Worm (Caenorhabditis elegans) whole organism, L1 larva: ENCODE measurements around the gene T28F12.1.

Experiments used
- C34B4.2 ChIP-seq: sonication (generic microtip); optimal IDR thresholded peaks from 2 replicates; lab custom pipeline; 2017; ENCODE audit warnings: mild to moderate bottlenecking, missing genetic modification characterization, missing compliant biosample characterization
- aly-2 ChIP-seq: fragments of 150-350 bp; optimal IDR thresholded peaks from 2 replicates; lab custom pipeline; 2014; ENCODE audit warnings: missing biosample characterization, missing genetic modification characterization
- blmp-1 ChIP-seq: fragments of 150-350 bp; optimal IDR thresholded peaks from 2 replicates; lab custom pipeline; 2014; ENCODE audit warnings: missing biosample characterization, missing genetic modification characterization
- ceh-82 ChIP-seq, 3 experiments: fragments of 150-350 bp in 1 of 3; sonication (generic microtip) in 2 of 3; optimal IDR thresholded peaks; 2 replicates each; lab custom pipeline; 2014 to 2017; ENCODE audit warnings: missing biosample characterization in 3 of 3, missing genetic modification characterization in 3 of 3
- ceh-88 ChIP-seq: fragments of 200-800 bp; sonication (Bioruptor generic); IDR thresholded peaks from 2 replicates; pipeline ENCODE4 v1.3.6; 2022; ENCODE audit warnings: missing genetic modification characterization, missing compliant biosample characterization
- ces-1 ChIP-seq: fragments of 150-350 bp; optimal IDR thresholded peaks from 2 replicates; lab custom pipeline; 2014; ENCODE audit warnings: missing biosample characterization, missing genetic modification reagents, missing genetic modification characterization
- dpl-1 ChIP-seq, 3 experiments: fragments of 150-350 bp in 2 of 3; sonication (generic microtip) in 1 of 3; optimal IDR thresholded peaks; 2 replicates each; lab custom pipeline; 2014 to 2017; ENCODE audit warnings: missing biosample characterization in 3 of 3, missing genetic modification characterization in 3 of 3, missing genetic modification reagents in 3 of 3
- efl-1 ChIP-seq, 4 experiments: fragments of 150-350 bp; optimal IDR thresholded peaks in 3 of 4; peaks in 1 of 4; 1 replicate in 1 of 4; 2 replicates in 3 of 4; lab custom pipeline; 2014; ENCODE audit warnings: missing biosample characterization in 2 of 4, missing genetic modification characterization in 2 of 4, missing genetic modification reagents in 2 of 4
- egl-13 ChIP-seq: sonication (generic microtip); optimal IDR thresholded peaks from 2 replicates; lab custom pipeline; 2016; ENCODE audit warnings: missing genotype, missing genetic modification reagents, missing genetic modification characterization, missing compliant biosample characterization
- egl-27 ChIP-seq, 2 experiments: fragments of 150-350 bp in 1 of 2; sonication (generic microtip); optimal IDR thresholded peaks; 3 replicates each; lab custom pipeline; 2017 to 2018; ENCODE audit warnings: missing biosample characterization in 2 of 2, missing genetic modification characterization in 2 of 2, missing genetic modification reagents in 2 of 2
- elt-2 ChIP-seq: sonication (generic microtip); optimal IDR thresholded peaks from 2 replicates; lab custom pipeline; 2016; ENCODE audit warnings: missing genetic modification characterization, mild to moderate bottlenecking, inconsistent platforms, missing compliant biosample characterization, missing genetic modification reagents
- ets-5 ChIP-seq: fragments of 200-800 bp; sonication (Bioruptor generic); IDR thresholded peaks from 2 replicates; pipeline ENCODE4 v1.3.6; 2022; ENCODE audit warnings: missing genetic modification characterization, missing compliant biosample characterization
- fos-1 ChIP-seq: fragments of 150-350 bp; optimal IDR thresholded peaks from 2 replicates; lab custom pipeline; 2014; ENCODE audit warnings: missing biosample characterization, missing genetic modification characterization
- grh-1 ChIP-seq: fragments of 200-800 bp; sonication (Bioruptor generic); IDR thresholded peaks from 2 replicates; pipeline ENCODE4 v1.3.6; 2022; ENCODE audit warnings: missing genetic modification reagents, missing genetic modification characterization, missing compliant biosample characterization
- hlh-17 ChIP-seq: fragments of 200-800 bp; sonication (Bioruptor generic); optimal IDR thresholded peaks from 2 replicates; lab custom pipeline; 2018; ENCODE audit warnings: missing genetic modification characterization, mild to moderate bottlenecking, missing compliant biosample characterization, moderate library complexity, borderline replicate concordance
- hpl-2 ChIP-seq: fragments of 150-350 bp; optimal IDR thresholded peaks from 2 replicates; lab custom pipeline; 2014; ENCODE audit warnings: missing biosample characterization, missing genetic modification reagents, missing genetic modification characterization
- irx-1 ChIP-seq: sonication (generic microtip); optimal IDR thresholded peaks from 2 replicates; lab custom pipeline; 2016; ENCODE audit warnings: missing genetic modification characterization, missing compliant biosample characterization
- isw-1 ChIP-seq: fragments of 200-800 bp; sonication (Bioruptor generic); IDR thresholded peaks from 2 replicates; pipeline ENCODE4 v1.3.6; 2022; ENCODE audit warnings: missing genetic modification characterization, missing compliant biosample characterization
- lin-13 ChIP-seq: fragments of 150-350 bp; optimal IDR thresholded peaks from 2 replicates; lab custom pipeline; 2014; ENCODE audit warnings: missing biosample characterization, missing genetic modification reagents, missing genetic modification characterization
- lin-14 ChIP-seq: fragments of 200-800 bp; sonication (Bioruptor generic); optimal IDR thresholded peaks from 2 replicates; lab custom pipeline; 2018; ENCODE audit warnings: mild to moderate bottlenecking, missing genetic modification characterization, moderate library complexity, missing compliant biosample characterization
- lin-15B ChIP-seq: fragments of 150-350 bp; sonication (generic microtip); optimal IDR thresholded peaks from 3 replicates; lab custom pipeline; 2014; ENCODE audit warnings: missing biosample characterization, missing genetic modification characterization
- lin-35 ChIP-seq, 2 experiments: fragments of 150-350 bp; optimal IDR thresholded peaks; 2 replicates each; lab custom pipeline; 2014; ENCODE audit warnings: missing biosample characterization in 2 of 2, missing genetic modification characterization in 2 of 2, missing genetic modification reagents in 2 of 2
- mab-9 ChIP-seq: fragments of 200-800 bp; sonication (Bioruptor generic); IDR thresholded peaks from 2 replicates; pipeline ENCODE4 v1.3.6; 2022; ENCODE audit warnings: missing genetic modification reagents, missing genetic modification characterization, missing compliant biosample characterization
- mep-1 ChIP-seq: fragments of 150-350 bp; optimal IDR thresholded peaks from 2 replicates; lab custom pipeline; 2014; ENCODE audit warnings: missing biosample characterization, missing genetic modification characterization
- nhr-19 ChIP-seq: fragments of 200-800 bp; sonication (Bioruptor generic); conservative IDR thresholded peaks from 2 replicates; pipeline ENCODE4 v1.3.6; 2022; ENCODE audit warnings: missing genetic modification characterization, missing compliant biosample characterization
- nhr-237 ChIP-seq: fragments of 150-350 bp; optimal IDR thresholded peaks from 2 replicates; lab custom pipeline; 2014; ENCODE audit warnings: missing biosample characterization, missing genetic modification characterization
- nhr-28 ChIP-seq: fragments of 150-350 bp; optimal IDR thresholded peaks from 2 replicates; lab custom pipeline; 2014; ENCODE audit warnings: missing biosample characterization, missing genetic modification characterization
- nhr-71 ChIP-seq: sonication (generic microtip); optimal IDR thresholded peaks from 2 replicates; lab custom pipeline; 2016; ENCODE audit warnings: mild to moderate bottlenecking, missing genetic modification characterization, moderate library complexity, missing compliant biosample characterization
- nhr-77 ChIP-seq: fragments of 150-350 bp; optimal IDR thresholded peaks from 2 replicates; lab custom pipeline; 2014; ENCODE audit warnings: missing biosample characterization, missing genetic modification characterization
- nhr-84 ChIP-seq: sonication (generic microtip); optimal IDR thresholded peaks from 2 replicates; lab custom pipeline; 2017; ENCODE audit warnings: missing biosample characterization, missing genetic modification characterization
- nhr-85 ChIP-seq: sonication (generic microtip); peaks from one replicate; lab custom pipeline; 2016; ENCODE audit warnings: missing genetic modification characterization, inconsistent platforms, missing compliant biosample characterization
- pag-3 ChIP-seq: sonication (generic microtip); optimal IDR thresholded peaks from 2 replicates; lab custom pipeline; 2017; ENCODE audit warnings: missing genetic modification characterization, mild to moderate bottlenecking, missing compliant biosample characterization, antibody characterized with exemption, borderline replicate concordance; ENCODE audit not compliant: insufficient read depth
- pax-3 ChIP-seq: fragments of 200-800 bp; sonication (Bioruptor generic); optimal IDR thresholded peaks from 2 replicates; lab custom pipeline; 2018; ENCODE audit warnings: mild to moderate bottlenecking, missing genetic modification characterization, moderate library complexity, missing compliant biosample characterization
- rnt-1 ChIP-seq: sonication (generic microtip); optimal IDR thresholded peaks from 2 replicates; lab custom pipeline; 2016; ENCODE audit warnings: mild to moderate bottlenecking, missing genetic modification characterization, moderate library complexity, missing compliant biosample characterization
- snpc-4 ChIP-seq: fragments of 150-350 bp; optimal IDR thresholded peaks from 2 replicates; lab custom pipeline; 2014; ENCODE audit warnings: missing biosample characterization, missing genetic modification characterization
- sox-4 ChIP-seq: sonication (generic microtip); optimal IDR thresholded peaks from 2 replicates; lab custom pipeline; 2016; ENCODE audit warnings: missing genetic modification characterization, missing compliant biosample characterization
- sptf-1 ChIP-seq: fragments of 150-350 bp; optimal IDR thresholded peaks from 2 replicates; lab custom pipeline; 2014; ENCODE audit warnings: missing biosample characterization, missing genetic modification characterization
- sup-37 ChIP-seq: fragments of 200-800 bp; sonication (Bioruptor generic); optimal IDR thresholded peaks from 2 replicates; lab custom pipeline; 2018; ENCODE audit warnings: mild to moderate bottlenecking, missing genetic modification characterization, missing compliant biosample characterization
- swsn-7 ChIP-seq: sonication (generic microtip); optimal IDR thresholded peaks from 2 replicates; lab custom pipeline; 2016; ENCODE audit warnings: missing genetic modification characterization, missing compliant biosample characterization
- tbx-2 ChIP-seq: sonication (generic microtip); optimal IDR thresholded peaks from 2 replicates; lab custom pipeline; 2016; ENCODE audit warnings: missing genetic modification characterization, missing compliant biosample characterization
- tlp-1 ChIP-seq: fragments of 150-350 bp; optimal IDR thresholded peaks from 2 replicates; lab custom pipeline; 2014; ENCODE audit warnings: missing biosample characterization, missing genetic modification characterization
- unc-62 ChIP-seq: fragments of 150-350 bp; optimal IDR thresholded peaks from 2 replicates; lab custom pipeline; 2014; ENCODE audit warnings: missing biosample characterization, missing genetic modification reagents, missing genetic modification characterization
- unc-86 ChIP-seq: sonication (generic microtip); optimal IDR thresholded peaks from 2 replicates; lab custom pipeline; 2016; ENCODE audit warnings: missing genetic modification characterization, missing compliant biosample characterization
- xbp-1 ChIP-seq: sonication (generic microtip); optimal IDR thresholded peaks from 2 replicates; lab custom pipeline; 2016; ENCODE audit warnings: missing genetic modification characterization, missing compliant biosample characterization
- zag-1 ChIP-seq: fragments of 150-350 bp; optimal IDR thresholded peaks from 2 replicates; lab custom pipeline; 2014; ENCODE audit warnings: missing biosample characterization, missing genetic modification characterization

Gene T28F12.1

DNA sequence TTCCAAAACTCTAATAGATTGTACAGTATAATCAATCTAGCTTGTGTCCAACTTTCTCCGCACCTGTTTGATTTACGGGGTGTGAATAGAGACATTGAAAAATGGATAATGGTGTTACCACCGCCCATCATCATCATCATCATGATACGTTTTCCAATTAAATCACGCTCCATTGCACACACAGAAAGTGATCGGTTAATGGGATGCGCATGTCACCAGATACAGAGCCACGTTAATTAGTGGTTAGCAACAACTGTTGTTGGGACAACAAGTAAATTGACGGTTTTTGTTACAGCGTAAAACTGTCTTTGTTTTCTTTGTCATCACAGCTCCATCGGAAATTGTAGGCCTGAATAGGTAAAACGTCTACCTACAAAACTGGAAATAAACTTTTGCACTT lies 6.2 kb upstream of the T28F12.1 start:
- peak; percentile 15 for TF ChIP-seq blmp-1 (tag; lab: Kevin White, UChicago)
- TF ChIP-seq rnt-1 (tag; lab: Kevin White, UChicago), result peak; percentile 10
- no peak for TF ChIP-seq xbp-1 (tag; lab: Kevin White, UChicago)
- TF ChIP-seq zag-1 (tag; lab: Kevin White, UChicago), result no peak
- TF ChIP-seq lin-13 (GFP tag; lab: Kevin White, UChicago), result no peak
- TF ChIP-seq tbx-2 (tag; lab: Kevin White, UChicago), result peak; percentile 3
- peak; percentile 77 for TF ChIP-seq nhr-85 (tag; lab: Kevin White, UChicago)
- no peak for TF ChIP-seq dpl-1 (GFP tag; optimal IDR thresholded peaks at IDR 0.05; lab: Kevin White, UChicago)

ce11 chrV:4507129-4507528 lies 5.7 kb upstream of the T28F12.1 start:
- TF ChIP-seq efl-1 (optimal IDR thresholded peaks at IDR 0.05; lab: Kevin White, UChicago), result no peak
- TF ChIP-seq efl-1 (GFP tag; optimal IDR thresholded peaks at IDR 0.05 in 1 of 2; lab: Kevin White, UChicago), result peak in 1 of 2 experiments; percentile 91
- TF ChIP-seq lin-35 (GFP tag; optimal IDR thresholded peaks at IDR 0.05; lab: Kevin White, UChicago), result no peak

DNA sequence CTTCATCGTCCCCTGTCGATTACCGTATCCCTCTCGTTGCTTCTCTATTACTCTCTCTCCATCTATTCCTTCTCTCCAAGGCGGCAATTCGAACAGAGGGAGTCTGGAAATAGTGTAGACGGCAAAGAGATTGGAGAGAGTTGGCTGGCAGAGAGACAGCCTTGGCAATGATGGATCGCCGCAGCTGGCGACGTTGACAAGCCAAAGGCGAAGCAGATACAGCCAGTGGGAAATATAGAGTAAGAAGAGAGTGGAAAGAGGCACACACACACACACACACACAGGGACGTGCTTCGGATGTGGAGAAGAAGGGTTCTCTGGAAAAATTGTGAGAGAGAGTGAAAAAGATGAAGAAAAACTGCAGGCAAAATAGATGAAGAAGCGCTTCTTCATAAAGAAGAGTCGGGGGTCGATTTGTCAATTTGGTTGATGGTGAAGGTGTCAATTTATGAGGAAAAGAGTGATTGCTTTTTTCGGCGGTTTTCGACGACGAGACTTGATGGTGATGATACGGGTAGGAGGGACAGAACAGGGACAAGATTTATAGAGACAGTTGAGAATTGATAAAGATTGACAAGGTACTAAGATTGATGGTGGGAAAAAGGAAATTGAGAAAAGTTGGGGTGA lies 4.9 kb upstream of the T28F12.1 start:
- no peak for TF ChIP-seq C34B4.2 (tag; lab: Kevin White, UChicago)
- peak; percentile 74 for TF ChIP-seq tbx-2 (tag; lab: Kevin White, UChicago)
- TF ChIP-seq aly-2, result peak; percentile 42
- peak; percentile 97 for TF ChIP-seq lin-14 (GFP tag; lab: Kevin White, UChicago)
- TF ChIP-seq nhr-77 (tag; lab: Kevin White, UChicago), result no peak
- peak; percentile 32 for TF ChIP-seq fos-1
- TF ChIP-seq ets-5, result no peak
- peak; percentile 54 for TF ChIP-seq xbp-1 (tag; lab: Kevin White, UChicago)
- peak; percentile 63 for TF ChIP-seq irx-1 (tag; lab: Kevin White, UChicago)
- TF ChIP-seq nhr-84 (tag; lab: Kevin White, UChicago), result no peak
- no peak for TF ChIP-seq pax-3 (tag; lab: Kevin White, UChicago)
- peak; percentile 2 to 50 (median 36) for TF ChIP-seq dpl-1 (GFP tag; optimal IDR thresholded peaks at IDR 0.05; lab: Kevin White, UChicago)
- TF ChIP-seq nhr-71, result peak; percentile 93
- TF ChIP-seq ceh-82 (tag; optimal IDR thresholded peaks at IDR 0.05; lab: Kevin White, UChicago), result peak in 2 of 3 experiments; percentile 29 to 60
- TF ChIP-seq mep-1 (tag; lab: Kevin White, UChicago), result peak; percentile 82
- no peak for TF ChIP-seq nhr-28 (tag; lab: Kevin White, UChicago)
- no peak for TF ChIP-seq tlp-1 (tag; lab: Kevin White, UChicago)
- peak; percentile 61 for TF ChIP-seq nhr-19 (GFP tag; lab: Robert Waterston, UW)
- no peak for TF ChIP-seq ces-1
- TF ChIP-seq swsn-7 (tag; lab: Kevin White, UChicago), result peak; percentile 74
- no peak for TF ChIP-seq hlh-17 (GFP tag; lab: Kevin White, UChicago)
- TF ChIP-seq unc-86 (tag; lab: Kevin White, UChicago), result peak; percentile 62
- peak; percentile 88 for TF ChIP-seq rnt-1 (tag; lab: Kevin White, UChicago)
- TF ChIP-seq isw-1, result peak; percentile 19; the same call in 1 of the 2 replicates
- no peak for TF ChIP-seq ceh-88 (GFP tag; lab: Robert Waterston, UW)
- peak; percentile 81 for TF ChIP-seq pag-3 (tag; lab: Kevin White, UChicago)
- TF ChIP-seq unc-62 (GFP tag; lab: Kevin White, UChicago), result peak; percentile 97
- TF ChIP-seq efl-1 (optimal IDR thresholded peaks at IDR 0.05; lab: Kevin White, UChicago), result peak; percentile 53 to 66
- peak; percentile 19 to 39 for TF ChIP-seq efl-1 (GFP tag; optimal IDR thresholded peaks at IDR 0.05 in 1 of 2; lab: Kevin White, UChicago)
- TF ChIP-seq lin-15B, result no peak
- no peak for TF ChIP-seq sptf-1 (tag; lab: Kevin White, UChicago)
- peak; percentile 82 for TF ChIP-seq blmp-1 (tag; lab: Kevin White, UChicago)
- TF ChIP-seq sup-37, result peak; percentile 24
- no peak for TF ChIP-seq sox-4
- no peak for TF ChIP-seq grh-1 (GFP tag; lab: Robert Waterston, UW)
- TF ChIP-seq lin-13 (GFP tag; lab: Kevin White, UChicago), result peak; percentile 36
- TF ChIP-seq nhr-237 (tag; lab: Kevin White, UChicago), result no peak
- TF ChIP-seq snpc-4 (tag; lab: Kevin White, UChicago), result no peak
- TF ChIP-seq mab-9, result peak; percentile 57
- TF ChIP-seq hpl-2 (GFP tag; lab: Kevin White, UChicago), result no peak
- TF ChIP-seq egl-13 (tag; lab: Kevin White, UChicago), result peak; percentile 72
- no peak for TF ChIP-seq egl-27 (tag; optimal IDR thresholded peaks at IDR 0.05; lab: Kevin White, UChicago)
- no peak for TF ChIP-seq elt-2 (tag; lab: Kevin White, UChicago)
